Worm (Caenorhabditis elegans): Measurements from ENCODE around the gene srg-22.
A peak's percentile ranks its signal among the peaks of the same experiment; 100 is the strongest.
"Not testable (repeated sequence)": the region's sequence is repeated elsewhere in the genome, so short reads cannot be mapped to it uniquely, and the experiment has no call there.

srg-22 gene

DNA sequence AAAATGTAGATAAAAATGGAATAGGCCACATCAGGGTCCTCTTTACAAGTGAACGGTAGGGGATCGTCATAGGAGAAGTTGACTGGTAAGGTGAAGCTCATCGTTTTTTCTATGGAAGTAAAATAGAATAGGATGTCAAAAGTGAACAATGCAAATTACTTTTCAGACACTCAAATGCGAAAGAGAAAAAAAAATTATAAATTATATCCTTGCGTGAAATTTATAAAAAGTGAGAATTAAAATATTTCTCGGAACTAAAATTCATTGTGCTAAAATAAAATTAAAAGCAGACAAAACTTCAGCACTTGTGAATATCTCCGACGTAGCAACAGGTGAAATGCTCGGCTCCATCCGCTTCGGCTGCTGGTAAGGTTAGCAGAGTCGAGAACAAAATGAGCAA, at the start of gene srg-22:
srg-22 (minus strand) TSS at position 101 of the 400 bp plus-strand sequence.
- TF ChIP-seq ztf-11 (tag; optimal IDR thresholded peaks at IDR 0.05) (no peak), lin-15B (tag; optimal IDR thresholded peaks at IDR 0.05) (no peak), ama-1 (optimal IDR thresholded peaks at IDR 0.05) (no peak), ZK546.5 (tag; optimal IDR thresholded peaks at IDR 0.05) (no peak), ceh-9 (tag; optimal IDR thresholded peaks at IDR 0.05) (no peak), mdl-1 (tag; optimal IDR thresholded peaks at IDR 0.05) (no peak), mml-1 (tag; optimal IDR thresholded peaks at IDR 0.05) (no peak), unc-39 (tag; optimal IDR thresholded peaks at IDR 0.05) (no peak), eor-1 (tag; optimal IDR thresholded peaks at IDR 0.05) (no peak), zag-1 (tag; optimal IDR thresholded peaks at IDR 0.05) (no peak), elt-3 (tag; optimal IDR thresholded peaks at IDR 0.05) (no peak), egl-5 (tag; optimal IDR thresholded peaks at IDR 0.05) (no peak), daf-12 (tag; optimal IDR thresholded peaks at IDR 0.05) (no peak), nhr-28 (tag; optimal IDR thresholded peaks at IDR 0.05) (no peak), unc-62 (GFP tag; optimal IDR thresholded peaks at IDR 0.05) (no peak), pha-4 (tag; optimal IDR thresholded peaks at IDR 0.05) (no peak), lin-39 (tag; optimal IDR thresholded peaks at IDR 0.05) (no peak), elt-1 (tag; optimal IDR thresholded peaks at IDR 0.05) (no peak)

DNA sequence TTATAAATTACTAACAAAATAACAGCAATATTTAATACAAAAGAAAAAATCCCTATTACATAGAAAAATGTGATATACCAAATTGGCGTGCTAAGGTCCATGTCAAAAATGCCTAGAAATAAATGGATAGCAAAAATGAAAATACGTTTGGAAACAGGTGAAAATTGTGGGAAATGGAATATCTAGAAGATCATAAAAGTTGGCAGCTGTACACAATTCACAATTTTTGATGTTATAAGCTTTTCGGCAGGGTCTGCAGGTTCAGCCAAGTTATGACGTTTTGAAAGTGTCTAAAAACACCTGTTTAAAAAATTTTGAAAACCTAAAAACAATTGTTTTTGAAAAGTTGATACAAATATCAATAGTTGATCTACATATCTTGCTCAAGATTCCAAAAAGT, 49.6 kb upstream of the srg-22 start, which contains the start of gene sri-42:
sri-42 (minus strand) TSS at position 101 of the 400 bp plus-strand sequence.
- not testable (repeated sequence) for TF ChIP-seq elt-2, tbx-2, elt-1 (tag; optimal IDR thresholded peaks at IDR 0.05)

- TF ChIP-seq unc-39 (tag; optimal IDR thresholded peaks at IDR 0.05) (no peak), aly-2 (tag; optimal IDR thresholded peaks at IDR 0.05) (no peak), lsy-12 (tag; optimal IDR thresholded peaks at IDR 0.05) (no peak), mdl-1 (tag; optimal IDR thresholded peaks at IDR 0.05) (no peak), ztf-11 (tag; optimal IDR thresholded peaks at IDR 0.05) (no peak), fkh-2 (tag; optimal IDR thresholded peaks at IDR 0.05) (no peak)
Observed at ce11 chrII:3137804-3138203, 44.6 kb upstream of the srg-22 start, which contains the start of gene sri-54. TSS of gene sri-54 (minus strand) at chrII:3137904.

- TF ChIP-seq mdl-1 (tag; optimal IDR thresholded peaks at IDR 0.05): no peak
- no peak for TF ChIP-seq pqm-1 (tag; optimal IDR thresholded peaks at IDR 0.05)
- no peak for TF ChIP-seq eor-1 (tag; optimal IDR thresholded peaks at IDR 0.05)
- TF ChIP-seq nhr-237 (tag; optimal IDR thresholded peaks at IDR 0.05): no peak
- TF ChIP-seq daf-12 (tag; optimal IDR thresholded peaks at IDR 0.05): no peak
- no peak for TF ChIP-seq fos-1 (tag; optimal IDR thresholded peaks at IDR 0.05)
- TF ChIP-seq ceh-82 (tag; optimal IDR thresholded peaks at IDR 0.05): no peak
- no peak for TF ChIP-seq egl-27 (tag; optimal IDR thresholded peaks at IDR 0.05)
- TF ChIP-seq jun-1 (tag; optimal IDR thresholded peaks at IDR 0.05): no peak
- TF ChIP-seq skn-1 (tag; optimal IDR thresholded peaks at IDR 0.05): no peak
- TF ChIP-seq fkh-10 (GFP tag; optimal IDR thresholded peaks at IDR 0.05): no peak
- TF ChIP-seq nhr-23 (tag; optimal IDR thresholded peaks at IDR 0.05): no peak
- TF ChIP-seq nhr-43 (tag; optimal IDR thresholded peaks at IDR 0.05; ENCODE audit: poor library complexity, severe bottlenecking): no peak
Observed at ce11 chrII:3135293-3135692, 42.0 kb upstream of the srg-22 start.

DNA sequence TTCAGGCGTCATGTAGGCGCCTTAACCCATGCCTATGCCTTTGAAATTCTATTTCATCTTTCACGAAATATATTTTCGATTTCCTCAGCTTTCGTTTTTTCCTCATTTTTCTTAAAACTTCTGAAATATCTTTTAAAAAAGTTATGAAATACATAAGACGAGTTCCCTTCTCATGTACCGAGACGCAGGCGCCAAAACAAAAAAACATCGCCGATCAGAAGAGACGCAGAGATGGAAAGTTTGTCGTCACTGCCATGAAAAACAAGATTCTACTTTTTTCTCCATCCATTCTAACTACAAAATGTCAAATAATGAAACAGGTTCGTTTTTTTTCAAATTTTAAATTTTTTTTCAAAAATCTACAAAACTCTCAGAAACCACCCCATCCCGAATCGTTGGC, 35.8 kb upstream of the srg-22 start, which contains the start of gene chil-24:
chil-24 (plus strand) TSS at position 156 of the 400 bp plus-strand sequence.
- TF ChIP-seq nhr-25 (tag; optimal IDR thresholded peaks at IDR 0.05): peak; percentile 28
- no peak for TF ChIP-seq aly-2 (tag; optimal IDR thresholded peaks at IDR 0.05)
- TF ChIP-seq nhr-23 (tag; optimal IDR thresholded peaks at IDR 0.05): peak; percentile 22
- no peak for TF ChIP-seq nhr-76 (tag; optimal IDR thresholded peaks at IDR 0.05)
- TF ChIP-seq pha-4 (tag; optimal IDR thresholded peaks at IDR 0.05): peak; percentile 53
